Fruit fly (Drosophila melanogaster): Measurements from ENCODE around the gene Rheb.

Rheb gene

dm6 chr3R:5591398-5591853 lies 22.7 kb downstream of the Rheb start, which contains the start of the genes noi and Vha26 (continued):
- TF ChIP-seq gem (tag; optimal IDR thresholded peaks at IDR 0.05) (no peak), CG8290 (GFP tag; optimal IDR thresholded peaks at IDR 0.05) (peak; percentile 54), CG8290 (tag; optimal IDR thresholded peaks at IDR 0.05) (peak in 1 of 2 experiments; percentile 28), CG15269 (tag; optimal IDR thresholded peaks at IDR 0.05) (no peak), Abd-B (GFP tag; optimal IDR thresholded peaks at IDR 0.05) (no peak), Ptx1 (GFP tag; IDR thresholded peaks at IDR 0.05) (no peak), CG14860 (GFP tag; IDR thresholded peaks at IDR 0.05; ENCODE audit: partially characterized antibody) (peak; percentile 36; the same call in 1 of the 3 replicates), B-H1 (GFP tag; IDR thresholded peaks at IDR 0.05) (no peak), en (GFP tag; optimal IDR thresholded peaks at IDR 0.05) (no peak), mam (GFP tag; optimal IDR thresholded peaks at IDR 0.05) (peak; percentile 65), CG6683 (GFP tag; optimal IDR thresholded peaks at IDR 0.05) (no peak), CG6791 (GFP tag; IDR thresholded peaks at IDR 0.05; ENCODE audit: partially characterized antibody) (peak; percentile 55; the same call in 1 of the 3 replicates), pan (optimal IDR thresholded peaks at IDR 0.05) (no peak), pan (GFP tag; optimal IDR thresholded peaks at IDR 0.05 in 1 of 2, IDR thresholded peaks at IDR 0.05 in 1 of 2) (no peak), CG30403 (GFP tag; optimal IDR thresholded peaks at IDR 0.05) (peak; percentile 23), eve (GFP tag; optimal IDR thresholded peaks at IDR 0.05) (no peak), CG6272 (GFP tag; IDR thresholded peaks at IDR 0.05) (no peak), Lim3 (GFP tag; IDR thresholded peaks at IDR 0.05) (no peak), CG18011 (GFP tag; optimal IDR thresholded peaks at IDR 0.05) (no peak), oc (tag; optimal IDR thresholded peaks at IDR 0.05) (no peak), pros (GFP tag; optimal IDR thresholded peaks at IDR 0.05) (no peak), CG11456 (GFP tag; IDR thresholded peaks at IDR 0.05) (no peak), CG33557 (GFP tag; optimal IDR thresholded peaks at IDR 0.05) (no peak), gce (GFP tag; IDR thresholded peaks at IDR 0.05) (no peak), CG18599 (GFP tag; optimal IDR thresholded peaks at IDR 0.05) (no peak), dmrt11E (tag; optimal IDR thresholded peaks at IDR 0.05) (peak; percentile 46), ap (GFP tag; IDR thresholded peaks at IDR 0.05) (no peak), ems (GFP tag; optimal IDR thresholded peaks at IDR 0.05) (no peak), CkIIα-i1 (GFP tag; IDR thresholded peaks at IDR 0.05) (no peak), maf-S (GFP tag; optimal IDR thresholded peaks at IDR 0.05) (peak; percentile 6), CG6175 (GFP tag; IDR thresholded peaks at IDR 0.05) (no peak), CG13296 (GFP tag; optimal IDR thresholded peaks at IDR 0.05) (peak; percentile 7), sim (GFP tag; IDR thresholded peaks at IDR 0.05) (no peak), so (GFP tag; IDR thresholded peaks at IDR 0.05) (no peak), CG2202 (tag; optimal IDR thresholded peaks at IDR 0.05) (peak; percentile 50), Ets97D (GFP tag; optimal IDR thresholded peaks at IDR 0.05) (peak; percentile 77), gfzf (GFP tag; optimal IDR thresholded peaks at IDR 0.05) (peak; percentile 68), grau (tag; optimal IDR thresholded peaks at IDR 0.05) (peak; percentile 72), abd-A (tag; optimal IDR thresholded peaks at IDR 0.05) (no peak), CG6854 (GFP tag; optimal IDR thresholded peaks at IDR 0.05) (no peak), YL-1 (GFP tag; optimal IDR thresholded peaks at IDR 0.05) (peak; percentile 45), fd3F (GFP tag; optimal IDR thresholded peaks at IDR 0.05) (peak; percentile 20), amos (GFP tag; IDR thresholded peaks at IDR 0.05; ENCODE audit: partially characterized antibody) (peak; percentile 59), psq (GFP tag; optimal IDR thresholded peaks at IDR 0.05) (no peak), HmgD (GFP tag; optimal IDR thresholded peaks at IDR 0.05) (no peak), dm (GFP tag; optimal IDR thresholded peaks at IDR 0.05) (peak; percentile 16), CG2678 (tag; optimal IDR thresholded peaks at IDR 0.05) (no peak), CG31365 (tag; optimal IDR thresholded peaks at IDR 0.05) (no peak), shn (GFP tag; optimal IDR thresholded peaks at IDR 0.05) (peak; percentile 20), CG3995 (GFP tag; optimal IDR thresholded peaks at IDR 0.05) (peak; percentile 85), Fer1 (GFP tag; optimal IDR thresholded peaks at IDR 0.05) (peak; percentile 1), CG3281 (GFP tag; optimal IDR thresholded peaks at IDR 0.05) (peak; percentile 22)
